Worm (Caenorhabditis elegans): ENCODE data around the gene phat-4.
A peak's percentile ranks its signal among the peaks of the same experiment; 100 is the strongest.

phat-4 gene

DNA sequence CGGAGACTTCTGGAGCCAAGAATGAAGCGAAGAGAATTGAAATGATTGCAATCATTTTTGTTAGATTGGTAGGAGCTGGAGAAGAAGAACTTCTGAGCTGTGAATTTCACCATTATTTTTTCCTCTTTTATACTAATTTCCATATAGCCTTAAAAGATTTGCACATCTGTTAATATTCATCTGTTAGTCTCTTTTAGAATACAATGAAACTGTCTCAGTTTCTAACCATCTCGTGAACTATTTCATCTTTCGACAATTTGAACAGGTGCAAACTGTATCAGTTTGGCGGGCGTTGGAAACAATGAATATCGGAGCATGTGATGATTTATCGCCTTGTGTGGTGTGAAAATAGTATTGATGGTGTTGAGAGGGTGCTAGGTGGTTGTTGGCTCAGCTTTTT lies 7.3 kb upstream of the phat-4 start, which contains the start of gene phat-5:
Gene phat-5 (minus strand): TSS at position 101 of the 400 bp plus-strand sequence.
- TF ChIP-seq rnt-1 (tag; optimal IDR thresholded peaks at IDR 0.05) (no peak), efl-3 (GFP tag; optimal IDR thresholded peaks at IDR 0.05) (no peak), ama-1 (optimal IDR thresholded peaks at IDR 0.05) (no peak), C04F5.9 (tag; optimal IDR thresholded peaks at IDR 0.05) (no peak), lir-3 (tag; optimal IDR thresholded peaks at IDR 0.05; ENCODE audit: poor library complexity) (no peak), sox-4 (tag; optimal IDR thresholded peaks at IDR 0.05) (no peak), egl-27 (tag; optimal IDR thresholded peaks at IDR 0.05) (no peak), ets-5 (GFP tag; IDR thresholded peaks at IDR 0.05) (no peak), alr-1 (tag; optimal IDR thresholded peaks at IDR 0.05; ENCODE audit: borderline replicate concordance) (no peak), fkh-4 (tag; optimal IDR thresholded peaks at IDR 0.05; ENCODE audit: borderline replicate concordance) (no peak), ceh-90 (tag; optimal IDR thresholded peaks at IDR 0.05) (no peak)

DNA sequence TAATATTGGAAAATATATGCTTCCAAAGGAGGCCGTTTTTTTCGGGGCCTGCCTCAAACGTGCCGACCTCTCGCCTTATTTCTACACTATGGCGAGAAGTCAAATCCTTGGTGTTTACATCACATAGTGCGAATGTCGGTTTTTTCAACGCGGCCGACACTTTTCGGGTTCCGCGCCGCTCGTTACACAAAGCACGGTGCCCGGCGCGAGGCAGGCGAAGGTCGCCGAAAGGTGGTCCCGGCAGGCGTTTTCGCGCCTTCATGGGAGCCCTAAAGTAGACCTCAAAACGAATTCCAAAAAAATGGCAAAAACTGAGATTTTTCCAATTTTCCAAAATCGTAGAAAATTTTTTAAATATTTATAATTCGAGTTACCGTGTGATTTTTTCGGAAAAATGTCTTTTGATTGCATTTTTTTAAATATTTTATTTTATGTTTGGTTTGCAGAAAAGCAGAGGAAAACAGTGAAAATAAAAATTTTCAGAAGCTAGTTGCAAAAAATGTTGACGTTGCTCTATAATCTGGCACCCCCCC lies 4.1 kb upstream of the phat-4 start, which contains the start of gene T05B4.12:
Gene T05B4.12 (minus strand): TSS at position 483 of the 533 bp plus-strand sequence.
- TF ChIP-seq hlh-17 (GFP tag; optimal IDR thresholded peaks at IDR 0.05; ENCODE audit: borderline replicate concordance) (no peak), C16A3.4 (tag; optimal IDR thresholded peaks at IDR 0.05) (no peak), nhr-237 (tag; optimal IDR thresholded peaks at IDR 0.05) (no peak), mep-1 (tag; optimal IDR thresholded peaks at IDR 0.05) (no peak), Y116A8C.19 (tag; optimal IDR thresholded peaks at IDR 0.05; ENCODE audit: borderline replicate concordance) (no peak), ceh-82 (tag; optimal IDR thresholded peaks at IDR 0.05) (no peak), grh-1 (GFP tag; IDR thresholded peaks at IDR 0.05) (no peak), aly-2 (tag; optimal IDR thresholded peaks at IDR 0.05) (no peak), nhr-11 (tag; optimal IDR thresholded peaks at IDR 0.05) (no peak), F16B12.6 (tag; optimal IDR thresholded peaks at IDR 0.05) (no peak), unc-130 (tag; optimal IDR thresholded peaks at IDR 0.05) (no peak), ama-1 (optimal IDR thresholded peaks at IDR 0.05) (no peak), swsn-7 (tag; optimal IDR thresholded peaks at IDR 0.05) (no peak)

DNA sequence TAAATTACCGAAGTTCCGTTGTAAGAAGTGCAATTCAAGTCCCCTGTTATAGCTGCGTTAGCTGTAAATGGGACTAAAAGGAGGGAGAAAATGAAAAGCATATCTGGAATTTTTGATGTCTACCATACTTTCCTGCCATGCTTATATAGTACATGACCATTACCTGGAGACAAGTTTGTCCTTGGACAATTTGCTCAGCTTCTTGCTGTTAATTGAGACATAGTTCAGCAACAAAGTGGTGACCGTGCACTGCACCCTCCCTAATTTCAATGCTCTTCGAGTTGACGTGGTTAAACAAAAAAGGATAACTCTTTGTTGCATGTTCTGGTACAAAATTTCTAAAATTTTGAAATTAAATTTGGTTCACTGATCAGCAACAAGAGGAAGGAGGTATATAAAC lies 2.3 kb upstream of the phat-4 start, which contains the start of gene T05B4.13:
Gene T05B4.13 (minus strand): TSS at position 101 of the 400 bp plus-strand sequence.
- TF ChIP-seq nhr-28 (tag; optimal IDR thresholded peaks at IDR 0.05), result no peak
- TF ChIP-seq nhr-90 (tag; optimal IDR thresholded peaks at IDR 0.05; ENCODE audit: poor library complexity), result no peak
- no peak for TF ChIP-seq fos-1 (tag; optimal IDR thresholded peaks at IDR 0.05)
- no peak for TF ChIP-seq elt-3 (tag; optimal IDR thresholded peaks at IDR 0.05)
- no peak for TF ChIP-seq lin-39 (tag; optimal IDR thresholded peaks at IDR 0.05)
- no peak for TF ChIP-seq ceh-63 (GFP tag; optimal IDR thresholded peaks at IDR 0.05)
- no peak for TF ChIP-seq C34B4.2 (tag; optimal IDR thresholded peaks at IDR 0.05)
- TF ChIP-seq mep-1 (tag; optimal IDR thresholded peaks at IDR 0.05), result no peak
- no peak for TF ChIP-seq C04F5.9 (tag; optimal IDR thresholded peaks at IDR 0.05)
- TF ChIP-seq ztf-4 (tag; optimal IDR thresholded peaks at IDR 0.05), result no peak
- TF ChIP-seq ama-1 (optimal IDR thresholded peaks at IDR 0.05), result no peak
- no peak for TF ChIP-seq vab-15 (tag; optimal IDR thresholded peaks at IDR 0.05)
- TF ChIP-seq aha-1 (tag; optimal IDR thresholded peaks at IDR 0.05), result no peak

DNA sequence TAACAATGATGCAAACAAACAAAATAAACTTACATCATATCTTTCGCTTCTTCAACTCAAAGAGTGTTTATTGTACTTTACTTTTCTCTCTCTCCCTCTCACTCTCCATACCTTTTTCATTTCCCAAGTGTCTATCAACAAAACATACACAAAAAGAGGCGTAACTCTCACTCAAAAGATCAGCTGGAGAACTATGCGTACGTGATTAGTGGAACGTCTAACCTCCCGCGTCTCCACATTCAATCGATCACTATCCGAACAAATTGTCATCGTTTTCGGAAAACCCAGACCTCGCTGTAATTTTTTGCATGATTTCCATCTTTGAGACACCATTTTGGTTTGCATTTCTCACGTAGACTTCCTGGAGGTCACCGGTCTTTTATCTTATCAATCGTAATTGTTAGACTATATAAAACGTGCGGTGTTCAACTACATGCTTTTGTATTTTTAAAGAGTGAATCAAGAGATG lies 1.8 kb downstream of the phat-4 start, which contains the start of gene nhr-57:
Gene nhr-57 (plus strand): TSS at position 419 of the 469 bp plus-strand sequence.
- TF ChIP-seq nhr-28 (tag; optimal IDR thresholded peaks at IDR 0.05) (no peak), lir-3 (tag; optimal IDR thresholded peaks at IDR 0.05; ENCODE audit: poor library complexity) (peak; percentile 53), tbx-2 (tag; optimal IDR thresholded peaks at IDR 0.05) (peak; percentile 74), snu-23 (GFP tag; optimal IDR thresholded peaks at IDR 0.05) (peak; percentile 76), ceh-63 (GFP tag; optimal IDR thresholded peaks at IDR 0.05) (no peak), nhr-19 (GFP tag; conservative IDR thresholded peaks at IDR 0.05) (peak; percentile 79), lin-14 (GFP tag; optimal IDR thresholded peaks at IDR 0.05) (peak; percentile 91), egl-13 (tag; optimal IDR thresholded peaks at IDR 0.05) (no peak), ceh-82 (tag; optimal IDR thresholded peaks at IDR 0.05) (peak in 1 of 3 experiments; percentile 32), pax-3 (tag; optimal IDR thresholded peaks at IDR 0.05) (peak; percentile 45), mdl-1 (tag; optimal IDR thresholded peaks at IDR 0.05) (peak in 1 of 2 experiments; percentile 77), dpl-1 (GFP tag; optimal IDR thresholded peaks at IDR 0.05) (peak in 2 of 3 experiments; percentile 16 to 44), C04F5.9 (tag; optimal IDR thresholded peaks at IDR 0.05) (peak; percentile 21), elt-3 (tag; optimal IDR thresholded peaks at IDR 0.05) (peak in 3 of 6 experiments; percentile 39 to 98 (median 89)), jun-1 (tag; optimal IDR thresholded peaks at IDR 0.05) (peak; percentile 26), lin-35 (GFP tag; optimal IDR thresholded peaks at IDR 0.05) (peak; percentile 29 to 66), unc-62 (GFP tag; optimal IDR thresholded peaks at IDR 0.05) (no peak), fkh-4 (tag; optimal IDR thresholded peaks at IDR 0.05; ENCODE audit: borderline replicate concordance) (no peak), C16A3.4 (tag; optimal IDR thresholded peaks at IDR 0.05) (peak; percentile 59), efl-1 (optimal IDR thresholded peaks at IDR 0.05) (peak; percentile 50 to 54), efl-1 (GFP tag; optimal IDR thresholded peaks at IDR 0.05 in 1 of 2) (peak in 1 of 2 experiments; percentile 92)
